Worm (Caenorhabditis elegans) whole organism, L4/young adult: Measurements from ENCODE around the gene pqn-92.

ENCODE experiments used
- W03F9.2 ChIP-seq: fragments of 150-350 bp; optimal IDR thresholded peaks from 2 replicates; lab custom pipeline; 2014; ENCODE audit warnings: missing biosample characterization, missing genetic modification characterization
- dao-5 ChIP-seq: sonication (generic microtip); optimal IDR thresholded peaks from 2 replicates; lab custom pipeline; 2016; ENCODE audit warnings: missing genotype, missing genetic modification characterization, moderate library complexity, missing compliant biosample characterization

DNA sequence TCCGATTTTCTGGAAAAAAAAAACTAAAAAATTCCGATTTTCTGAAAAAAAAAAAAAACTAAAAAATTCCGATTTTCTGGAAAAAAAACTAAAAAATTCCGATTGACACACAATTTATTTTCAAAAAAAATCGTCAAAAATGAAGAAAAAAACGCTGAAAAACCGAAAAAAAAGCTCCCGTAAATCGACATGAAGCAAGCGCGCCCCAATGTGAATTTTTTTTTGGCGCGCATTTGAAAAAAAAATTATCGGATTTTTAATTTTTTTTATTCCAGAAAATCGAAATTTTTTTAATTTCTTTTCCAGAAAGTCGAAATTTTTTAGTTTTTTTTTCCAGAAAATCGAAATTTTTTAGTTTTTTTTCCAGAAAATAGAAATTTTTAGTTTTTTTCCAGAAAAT, 28.8 kb upstream of the pqn-92 start:
- no peak for TF ChIP-seq dao-5 (tag; lab: Kevin White, UChicago)
- no peak for TF ChIP-seq W03F9.2 (tag; lab: Kevin White, UChicago)
